Worm (Caenorhabditis elegans) whole organism, L3 larva: Measurements from ENCODE around the gene K07C5.9.

Source experiments
- ZK546.5 ChIP-seq: sonication (generic microtip); optimal IDR thresholded peaks from 2 replicates; lab custom pipeline; 2017; ENCODE audit warnings: missing biosample characterization, missing genetic modification characterization
- ceh-16 ChIP-seq: sonication (generic microtip); optimal IDR thresholded peaks from 2 replicates; lab custom pipeline; 2017; ENCODE audit warnings: missing biosample characterization, missing genetic modification characterization
- ceh-82 ChIP-seq: fragments of 150-350 bp; optimal IDR thresholded peaks from 2 replicates; lab custom pipeline; 2014; ENCODE audit warnings: missing biosample characterization, missing genetic modification characterization
- ceh-9 ChIP-seq: sonication (generic microtip); optimal IDR thresholded peaks from 2 replicates; lab custom pipeline; 2018; ENCODE audit warnings: missing biosample characterization, missing genetic modification characterization
- egl-27 ChIP-seq: sonication (generic microtip); optimal IDR thresholded peaks from 4 replicates; lab custom pipeline; 2017; ENCODE audit warnings: missing biosample characterization, missing genetic modification reagents, missing genetic modification characterization
- egl-5 ChIP-seq: fragments of 150-350 bp; optimal IDR thresholded peaks from 2 replicates; lab custom pipeline; 2017; ENCODE audit warnings: missing biosample characterization, missing genetic modification reagents, missing genetic modification characterization, inconsistent platforms
- elt-2 ChIP-seq: sonication (generic microtip); optimal IDR thresholded peaks from 2 replicates; lab custom pipeline; 2016; ENCODE audit warnings: missing genetic modification reagents, mild to moderate bottlenecking, missing genetic modification characterization, missing compliant biosample characterization
- elt-3 ChIP-seq, 3 experiments: fragments of 150-350 bp in 1 of 3; sonication (generic microtip) in 2 of 3; optimal IDR thresholded peaks; 2 replicates in 2 of 3; 4 replicates in 1 of 3; lab custom pipeline; 2014 to 2017; ENCODE audit warnings: missing biosample characterization in 3 of 3, missing genetic modification characterization in 3 of 3
- eor-1 ChIP-seq, 2 experiments: fragments of 150-350 bp; optimal IDR thresholded peaks; 2 replicates each; lab custom pipeline; 2014 to 2018; ENCODE audit warnings: missing biosample characterization in 2 of 2, missing genetic modification characterization in 2 of 2
- fkh-2 ChIP-seq: fragments of 150-350 bp; optimal IDR thresholded peaks from 2 replicates; lab custom pipeline; 2014; ENCODE audit warnings: missing biosample characterization, missing genetic modification reagents, missing genetic modification characterization
- fos-1 ChIP-seq: fragments of 150-350 bp; optimal IDR thresholded peaks from 2 replicates; lab custom pipeline; 2014; ENCODE audit warnings: missing biosample characterization, missing genetic modification characterization
- hmg-11 ChIP-seq: sonication (generic microtip); optimal IDR thresholded peaks from 2 replicates; lab custom pipeline; 2016; ENCODE audit warnings: missing genetic modification characterization, missing compliant biosample characterization
- jun-1 ChIP-seq: fragments of 150-350 bp; optimal IDR thresholded peaks from 2 replicates; lab custom pipeline; 2014; ENCODE audit warnings: missing biosample characterization, missing genetic modification reagents, missing genetic modification characterization
- lin-15B ChIP-seq: fragments of 150-350 bp; optimal IDR thresholded peaks from 2 replicates; lab custom pipeline; 2014; ENCODE audit warnings: missing biosample characterization, missing genetic modification characterization
- lin-39 ChIP-seq: fragments of 150-350 bp; optimal IDR thresholded peaks from 2 replicates; lab custom pipeline; 2018; ENCODE audit warnings: missing biosample characterization, missing genetic modification reagents, missing genetic modification characterization
- lsy-12 ChIP-seq: sonication (generic microtip); optimal IDR thresholded peaks from 2 replicates; lab custom pipeline; 2016; ENCODE audit warnings: mild to moderate bottlenecking, missing genetic modification characterization, missing compliant biosample characterization
- mdl-1 ChIP-seq: fragments of 150-350 bp; optimal IDR thresholded peaks from 2 replicates; lab custom pipeline; 2014; ENCODE audit warnings: missing biosample characterization, missing genetic modification characterization
- nhr-23 ChIP-seq: fragments of 150-350 bp; optimal IDR thresholded peaks from 2 replicates; lab custom pipeline; 2014; ENCODE audit warnings: missing biosample characterization, missing genetic modification reagents, missing genetic modification characterization
- nhr-237 ChIP-seq: fragments of 150-350 bp; optimal IDR thresholded peaks from 2 replicates; lab custom pipeline; 2014; ENCODE audit warnings: missing biosample characterization, missing genetic modification characterization
- nhr-25 ChIP-seq: sonication (generic microtip); optimal IDR thresholded peaks from 2 replicates; lab custom pipeline; 2017; ENCODE audit warnings: missing biosample characterization, missing genetic modification characterization
- nhr-43 ChIP-seq: sonication (generic microtip); optimal IDR thresholded peaks from 2 replicates; lab custom pipeline; 2016; ENCODE audit warnings: mild to moderate bottlenecking, missing genetic modification characterization, missing compliant biosample characterization; ENCODE audit not compliant: poor library complexity, severe bottlenecking
- nhr-67 ChIP-seq: fragments of 150-350 bp; optimal IDR thresholded peaks from 2 replicates; lab custom pipeline; 2014; ENCODE audit warnings: missing biosample characterization, missing genetic modification characterization
- nhr-77 ChIP-seq: fragments of 150-350 bp; optimal IDR thresholded peaks from 2 replicates; lab custom pipeline; 2014; ENCODE audit warnings: missing biosample characterization, missing genetic modification characterization
- pha-4 ChIP-seq: fragments of 150-350 bp; optimal IDR thresholded peaks from 2 replicates; lab custom pipeline; 2014; ENCODE audit warnings: missing biosample characterization, missing genetic modification reagents, missing genetic modification characterization
- sea-2 ChIP-seq: fragments of 150-350 bp; sonication (generic microtip); optimal IDR thresholded peaks from 4 replicates; lab custom pipeline; 2014; ENCODE audit warnings: missing biosample characterization, missing genetic modification reagents, missing genetic modification characterization
- skn-1 ChIP-seq: fragments of 150-350 bp; optimal IDR thresholded peaks from 2 replicates; lab custom pipeline; 2014; ENCODE audit warnings: missing biosample characterization, missing genetic modification characterization
- tbx-2 ChIP-seq: sonication (generic microtip); optimal IDR thresholded peaks from 2 replicates; lab custom pipeline; 2016; ENCODE audit warnings: mild to moderate bottlenecking, missing genetic modification characterization, missing compliant biosample characterization
- unc-39 ChIP-seq: sonication (generic microtip); optimal IDR thresholded peaks from 4 replicates; lab custom pipeline; 2017; ENCODE audit warnings: missing biosample characterization, missing genetic modification characterization
- unc-62 ChIP-seq: fragments of 150-350 bp; sonication (generic microtip); optimal IDR thresholded peaks from 4 replicates; lab custom pipeline; 2014; ENCODE audit warnings: missing biosample characterization, missing genetic modification reagents, missing genetic modification characterization
- ztf-11 ChIP-seq: fragments of 150-350 bp; optimal IDR thresholded peaks from 2 replicates; lab custom pipeline; 2014; ENCODE audit warnings: missing biosample characterization, missing genetic modification characterization
- ztf-4 ChIP-seq: fragments of 150-350 bp; optimal IDR thresholded peaks from 2 replicates; lab custom pipeline; 2014; ENCODE audit warnings: missing biosample characterization, missing genetic modification characterization

The K07C5.9 gene

ce11 chrV:10317294-10317693, 32.7 kb downstream of the K07C5.9 start, which contains the start of gene asps-1:
Gene asps-1, minus strand, starts transcription at chrV:10317394.
- no peak for TF ChIP-seq lin-15B (tag; lab: Kevin White, UChicago)
- no peak for TF ChIP-seq ztf-4 (tag; lab: Kevin White, UChicago)
- TF ChIP-seq unc-62 (GFP tag; lab: Kevin White, UChicago), result no peak
- no peak for TF ChIP-seq egl-27 (tag; lab: Kevin White, UChicago)
- TF ChIP-seq nhr-25 (tag; lab: Kevin White, UChicago), result no peak
- no peak for TF ChIP-seq ceh-9 (tag; lab: Kevin White, UChicago)
- no peak for TF ChIP-seq elt-2
- no peak for TF ChIP-seq elt-3 (tag; optimal IDR thresholded peaks at IDR 0.05; lab: Kevin White, UChicago)
- TF ChIP-seq lin-39 (tag; lab: Kevin White, UChicago), result no peak
- TF ChIP-seq, all 47 proteins: peak for 0

ce11 chrV:10314371-10314770, 35.6 kb downstream of the K07C5.9 start, which contains the start of gene trx-2:
Gene trx-2, plus strand, starts transcription at chrV:10314671.
- TF ChIP-seq ztf-11 (tag; lab: Kevin White, UChicago) (no peak), lin-15B (tag; lab: Kevin White, UChicago) (no peak), ceh-9 (tag; lab: Kevin White, UChicago) (no peak), ceh-82 (tag; lab: Kevin White, UChicago) (no peak), skn-1 (tag; lab: Kevin White, UChicago) (no peak), nhr-23 (tag; lab: Kevin White, UChicago) (no peak), egl-27 (tag; lab: Kevin White, UChicago) (no peak), nhr-237 (no peak), fkh-2 (tag; lab: Kevin White, UChicago) (no peak), ztf-4 (tag; lab: Kevin White, UChicago) (no peak), fos-1 (tag; lab: Kevin White, UChicago) (no peak), unc-39 (tag; lab: Kevin White, UChicago) (no peak), unc-62 (GFP tag; lab: Kevin White, UChicago) (no peak), nhr-25 (tag; lab: Kevin White, UChicago) (no peak), jun-1 (tag; lab: Kevin White, UChicago) (no peak), ceh-16 (no peak), elt-2 (no peak)

- TF ChIP-seq nhr-43 (tag; lab: Kevin White, UChicago) (no peak), nhr-67 (tag; lab: Kevin White, UChicago) (no peak), eor-1 (tag; optimal IDR thresholded peaks at IDR 0.05; lab: Kevin White, UChicago) (no peak), lsy-12 (no peak), fos-1 (tag; lab: Kevin White, UChicago) (no peak), mdl-1 (tag; lab: Kevin White, UChicago) (no peak), ZK546.5 (tag; lab: Kevin White, UChicago) (no peak), fkh-2 (tag; lab: Kevin White, UChicago) (no peak), lin-39 (tag; lab: Kevin White, UChicago) (no peak), ceh-9 (tag; lab: Kevin White, UChicago) (no peak)
Measured at ce11 chrV:10313953-10314352, 36.0 kb downstream of the K07C5.9 start, which contains the start of gene gcy-6. Gene gcy-6, minus strand, starts transcription at chrV:10314053.

- no peak for TF ChIP-seq tbx-2 (tag; lab: Kevin White, UChicago)
- no peak for TF ChIP-seq ceh-82 (tag; lab: Kevin White, UChicago)
- no peak for TF ChIP-seq unc-62 (GFP tag; lab: Kevin White, UChicago)
- no peak for TF ChIP-seq sea-2 (GFP tag; lab: Kevin White, UChicago)
- no peak for TF ChIP-seq lsy-12
- TF ChIP-seq egl-5 (tag; lab: Kevin White, UChicago), result no peak
- no peak for TF ChIP-seq skn-1 (tag; lab: Kevin White, UChicago)
- no peak for TF ChIP-seq nhr-77 (tag; lab: Kevin White, UChicago)
- TF ChIP-seq lin-39 (tag; lab: Kevin White, UChicago), result no peak
- TF ChIP-seq pha-4 (tag; lab: Kevin White, UChicago), result no peak
Measured at ce11 chrV:10307283-10307682, 42.7 kb downstream of the K07C5.9 start, which contains the start of gene che-12. Gene che-12, minus strand, starts transcription at chrV:10307383.

- TF ChIP-seq jun-1 (tag; lab: Kevin White, UChicago), result no peak
- TF ChIP-seq nhr-23 (tag; lab: Kevin White, UChicago), result no peak
- TF ChIP-seq hmg-11 (tag; lab: Kevin White, UChicago), result no peak
Measured at ce11 chrV:10297099-10297498, 52.9 kb downstream of the K07C5.9 start, which contains the start of gene B0024.4. Gene B0024.4, plus strand, starts transcription at chrV:10297399.
